Worm (Caenorhabditis elegans) whole organism, young adult: ENCODE measurements around the gene ceh-28.

Experiments
- B0035.1 ChIP-seq: sonication (generic microtip); optimal IDR thresholded peaks from 2 replicates; lab custom pipeline; 2016; ENCODE audit warnings: missing genetic modification characterization, mild to moderate bottlenecking, missing compliant biosample characterization, missing genotype, missing genetic modification reagents
- C06A6.2 ChIP-seq: fragments of 200-800 bp; sonication (Bioruptor generic); conservative IDR thresholded peaks from 2 replicates; pipeline ENCODE4 v1.3.6; 2022; ENCODE audit warnings: missing genetic modification characterization, missing compliant biosample characterization
- D2030.7 ChIP-seq: fragments of 200-800 bp; sonication (Bioruptor generic); IDR thresholded peaks from 2 replicates; pipeline ENCODE4 v1.3.6; 2022; ENCODE audit warnings: missing genetic modification reagents, missing genetic modification characterization, missing compliant biosample characterization
- F22D6.2 ChIP-seq: sonication (generic microtip); optimal IDR thresholded peaks from 2 replicates; lab custom pipeline; 2016; ENCODE audit warnings: mild to moderate bottlenecking, missing genetic modification characterization, missing compliant biosample characterization
- K11D2.4 ChIP-seq: fragments of 200-800 bp; sonication (Bioruptor generic); IDR thresholded peaks from 2 replicates; pipeline ENCODE4 v1.3.6; 2022; ENCODE audit warnings: missing genetic modification reagents, missing genetic modification characterization, missing compliant biosample characterization
- K12H6.12 ChIP-seq: fragments of 200-800 bp; sonication (Bioruptor generic); optimal IDR thresholded peaks from 2 replicates; lab custom pipeline; 2018; ENCODE audit warnings: mild to moderate bottlenecking, missing genetic modification characterization, missing compliant biosample characterization
- T07F8.4 ChIP-seq: sonication (generic microtip); optimal IDR thresholded peaks from 2 replicates; lab custom pipeline; 2016; ENCODE audit warnings: mild to moderate bottlenecking, missing genetic modification characterization, moderate library complexity, missing compliant biosample characterization
- Y53G8AR.9 ChIP-seq: fragments of 200-800 bp; sonication (Bioruptor generic); conservative IDR thresholded peaks from 2 replicates; pipeline ENCODE4 v1.3.6; 2022; ENCODE audit warnings: missing genetic modification reagents, missing genetic modification characterization, missing compliant biosample characterization
- Y79H2A.3 ChIP-seq: fragments of 200-800 bp; sonication (Bioruptor generic); conservative IDR thresholded peaks from 2 replicates; pipeline ENCODE4 v1.3.6; 2022; ENCODE audit warnings: missing genetic modification reagents, missing genetic modification characterization, missing compliant biosample characterization
- Y95B8A.8 ChIP-seq: fragments of 200-800 bp; sonication (Bioruptor generic); IDR thresholded peaks from 2 replicates; pipeline ENCODE4 v1.3.6; 2022; ENCODE audit warnings: missing genetic modification reagents, missing genetic modification characterization, missing compliant biosample characterization
- ama-1 ChIP-seq, 3 experiments: fragments of 150-350 bp in 1 of 3; sonication (generic microtip) in 2 of 3; optimal IDR thresholded peaks; 2 replicates each; lab custom pipeline; 2014 to 2018; ENCODE audit warnings: missing biosample characterization in 2 of 3, missing genetic modification characterization in 2 of 3, missing genetic modification reagents in 2 of 3
- aptf-3 ChIP-seq: fragments of 200-800 bp; sonication (Bioruptor generic); IDR thresholded peaks from 2 replicates; pipeline ENCODE4 v1.3.6; 2022; ENCODE audit warnings: missing genetic modification characterization, missing compliant biosample characterization
- attf-5 ChIP-seq: fragments of 200-800 bp; sonication (Bioruptor generic); optimal IDR thresholded peaks from 2 replicates; lab custom pipeline; 2018; ENCODE audit warnings: mild to moderate bottlenecking, missing genetic modification characterization, missing compliant biosample characterization
- cebp-1 ChIP-seq, 2 experiments: fragments of 200-800 bp in 1 of 2; sonication (Bioruptor generic) in 1 of 2; sonication (generic microtip) in 1 of 2; IDR thresholded peaks in 1 of 2; optimal IDR thresholded peaks in 1 of 2; 2 replicates each; pipeline versions ENCODE4 v1.3.6 to Lab custom; 2017 to 2022; ENCODE audit warnings: missing compliant biosample characterization in 2 of 2, missing genetic modification characterization in 2 of 2, mild to moderate bottlenecking in 1 of 2, missing genetic modification reagents in 1 of 2, moderate library complexity in 1 of 2
- ceh-27 ChIP-seq: fragments of 200-800 bp; sonication (Bioruptor generic); optimal IDR thresholded peaks from 2 replicates; lab custom pipeline; 2018; ENCODE audit warnings: mild to moderate bottlenecking, missing genetic modification characterization, moderate library complexity, missing compliant biosample characterization
- ceh-58 ChIP-seq: fragments of 200-800 bp; sonication (Bioruptor generic); IDR thresholded peaks from 2 replicates; pipeline ENCODE4 v1.3.6; 2022; ENCODE audit warnings: missing genetic modification characterization, missing compliant biosample characterization
- dox-1 ChIP-seq: fragments of 200-800 bp; sonication (Bioruptor generic); IDR thresholded peaks from 2 replicates; pipeline ENCODE4 v1.3.6; 2022; ENCODE audit warnings: missing genetic modification reagents, missing genetic modification characterization, missing compliant biosample characterization
- egl-18 ChIP-seq: fragments of 200-800 bp; sonication (Bioruptor generic); IDR thresholded peaks from 2 replicates; pipeline ENCODE4 v1.3.6; 2022; ENCODE audit warnings: missing genetic modification reagents, missing genetic modification characterization, missing compliant biosample characterization
- ekl-4 ChIP-seq: fragments of 200-800 bp; sonication (Bioruptor generic); IDR thresholded peaks from 2 replicates; pipeline ENCODE4 v1.3.6; 2022; ENCODE audit warnings: missing genetic modification reagents, missing genetic modification characterization, missing compliant biosample characterization
- ets-4 ChIP-seq: fragments of 200-800 bp; sonication (Bioruptor generic); optimal IDR thresholded peaks from 2 replicates; lab custom pipeline; 2018; ENCODE audit warnings: mild to moderate bottlenecking, missing genetic modification characterization, missing compliant biosample characterization
- hmg-1.2 ChIP-seq: fragments of 200-800 bp; sonication (Bioruptor generic); IDR thresholded peaks from 2 replicates; pipeline ENCODE4 v1.3.6; 2022; ENCODE audit warnings: missing genetic modification reagents, missing genetic modification characterization, missing compliant biosample characterization
- let-526 ChIP-seq: fragments of 200-800 bp; sonication (Bioruptor generic); IDR thresholded peaks from 2 replicates; pipeline ENCODE4 v1.3.6; 2022; ENCODE audit warnings: missing genetic modification reagents, missing genetic modification characterization, missing compliant biosample characterization
- let-607 ChIP-seq, 2 experiments: fragments of 200-800 bp in 1 of 2; sonication (Bioruptor generic) in 1 of 2; sonication (generic microtip) in 1 of 2; optimal IDR thresholded peaks; 2 replicates each; lab custom pipeline; 2016 to 2018; ENCODE audit warnings: mild to moderate bottlenecking in 2 of 2, missing compliant biosample characterization in 2 of 2, missing genetic modification characterization in 2 of 2, moderate library complexity in 2 of 2, missing genotype in 1 of 2
- lin-40 ChIP-seq: sonication (generic microtip); optimal IDR thresholded peaks from 2 replicates; lab custom pipeline; 2016; ENCODE audit warnings: missing genetic modification characterization, mild to moderate bottlenecking, missing compliant biosample characterization, missing genotype, missing genetic modification reagents
- lin-54 ChIP-seq: fragments of 200-800 bp; sonication (Bioruptor generic); optimal IDR thresholded peaks from 2 replicates; lab custom pipeline; 2018; ENCODE audit warnings: mild to moderate bottlenecking, missing genetic modification characterization, missing compliant biosample characterization
- lir-1 ChIP-seq: fragments of 200-800 bp; sonication (Bioruptor generic); conservative IDR thresholded peaks from 2 replicates; pipeline ENCODE4 v1.3.6; 2022; ENCODE audit warnings: missing genetic modification reagents, missing genetic modification characterization, missing compliant biosample characterization
- lsl-1 ChIP-seq: fragments of 200-800 bp; sonication (Bioruptor generic); optimal IDR thresholded peaks from 2 replicates; lab custom pipeline; 2018; ENCODE audit warnings: mild to moderate bottlenecking, missing genetic modification characterization, moderate library complexity, missing compliant biosample characterization
- lsy-27 ChIP-seq: sonication (generic microtip); optimal IDR thresholded peaks from 2 replicates; lab custom pipeline; 2017; ENCODE audit warnings: missing genetic modification characterization, mild to moderate bottlenecking, missing compliant biosample characterization, antibody characterized with exemption, missing genotype, borderline replicate concordance; ENCODE audit not compliant: insufficient read depth
- madf-10 ChIP-seq: sonication (generic microtip); optimal IDR thresholded peaks from 2 replicates; lab custom pipeline; 2016; ENCODE audit warnings: mild to moderate bottlenecking, missing genetic modification characterization, missing compliant biosample characterization
- madf-3 ChIP-seq: fragments of 200-800 bp; sonication (Bioruptor generic); IDR thresholded peaks from 2 replicates; pipeline ENCODE4 v1.3.6; 2022; ENCODE audit warnings: missing genetic modification reagents, missing genetic modification characterization, missing compliant biosample characterization
- madf-6 ChIP-seq: fragments of 200-800 bp; sonication (Bioruptor generic); IDR thresholded peaks from 2 replicates; pipeline ENCODE4 v1.3.6; 2022; ENCODE audit warnings: missing genetic modification reagents, missing genetic modification characterization, missing compliant biosample characterization
- nfya-1 ChIP-seq: sonication (generic microtip); optimal IDR thresholded peaks from 2 replicates; lab custom pipeline; 2017; ENCODE audit warnings: antibody characterized with exemption, missing compliant biosample characterization, missing genetic modification characterization, borderline replicate concordance; ENCODE audit not compliant: insufficient read depth
- nhr-90 ChIP-seq: sonication (generic microtip); optimal IDR thresholded peaks from 2 replicates; lab custom pipeline; 2016; ENCODE audit warnings: missing genotype, mild to moderate bottlenecking, missing genetic modification characterization, missing compliant biosample characterization
- rcor-1 ChIP-seq: fragments of 200-800 bp; sonication (Bioruptor generic); IDR thresholded peaks from 2 replicates; pipeline ENCODE4 v1.3.6; 2022; ENCODE audit warnings: missing genetic modification reagents, missing genetic modification characterization, missing compliant biosample characterization
- repo-1 ChIP-seq: sonication (generic microtip); optimal IDR thresholded peaks from 2 replicates; lab custom pipeline; 2017; ENCODE audit warnings: mild to moderate bottlenecking, missing genetic modification characterization, missing compliant biosample characterization
- sdz-38 ChIP-seq: sonication (generic microtip); optimal IDR thresholded peaks from 2 replicates; lab custom pipeline; 2016; ENCODE audit warnings: missing genotype, missing genetic modification characterization, missing compliant biosample characterization
- sea-2 ChIP-seq: fragments of 200-800 bp; sonication (Bioruptor generic); IDR thresholded peaks from 2 replicates; pipeline ENCODE4 v1.3.6; 2022; ENCODE audit warnings: missing genetic modification characterization, missing compliant biosample characterization
- snpc-4 ChIP-seq, 5 experiments: fragments of 150-350 bp in 1 of 5; sonication (generic microtip) in 4 of 5; optimal IDR thresholded peaks; 2 replicates each; lab custom pipeline; 2014 to 2018; ENCODE audit warnings: missing genetic modification characterization in 5 of 5, missing biosample characterization in 3 of 5, antibody characterized with exemption in 2 of 5, mild to moderate bottlenecking in 2 of 5, missing compliant biosample characterization in 2 of 5, missing genotype in 2 of 5, moderate library complexity in 2 of 5, missing genetic modification reagents in 1 of 5
- somi-1 ChIP-seq: fragments of 200-800 bp; sonication (Bioruptor generic); optimal IDR thresholded peaks from 2 replicates; lab custom pipeline; 2018; ENCODE audit warnings: mild to moderate bottlenecking, missing genetic modification characterization, missing compliant biosample characterization
- tbx-9 ChIP-seq: sonication (generic microtip); optimal IDR thresholded peaks from 2 replicates; lab custom pipeline; 2016; ENCODE audit warnings: borderline replicate concordance, missing genetic modification characterization, inconsistent platforms, missing compliant biosample characterization
- xnd-1 ChIP-seq: sonication (generic microtip); optimal IDR thresholded peaks from 2 replicates; lab custom pipeline; 2016; ENCODE audit warnings: missing genotype, missing genetic modification reagents, missing genetic modification characterization, missing compliant biosample characterization
- zfh-2 ChIP-seq: fragments of 200-800 bp; sonication (Bioruptor generic); conservative IDR thresholded peaks from 2 replicates; pipeline ENCODE4 v1.3.6; 2022; ENCODE audit warnings: missing genetic modification reagents, missing genetic modification characterization, missing compliant biosample characterization
- ztf-18 ChIP-seq: sonication (generic microtip); optimal IDR thresholded peaks from 2 replicates; lab custom pipeline; 2016; ENCODE audit warnings: missing genotype, mild to moderate bottlenecking, missing genetic modification characterization, missing compliant biosample characterization
- ztf-22 ChIP-seq: fragments of 200-800 bp; sonication (Bioruptor generic); optimal IDR thresholded peaks from 2 replicates; lab custom pipeline; 2018; ENCODE audit warnings: mild to moderate bottlenecking, missing genetic modification characterization, moderate library complexity, missing compliant biosample characterization
- ztf-26 ChIP-seq: sonication (generic microtip); optimal IDR thresholded peaks from 2 replicates; lab custom pipeline; 2017; ENCODE audit warnings: missing genetic modification characterization, missing compliant biosample characterization
- ztf-3 ChIP-seq: fragments of 200-800 bp; sonication (Bioruptor generic); optimal IDR thresholded peaks from 2 replicates; lab custom pipeline; 2018; ENCODE audit warnings: mild to moderate bottlenecking, missing genetic modification characterization, missing compliant biosample characterization

ceh-28 gene

ce11 chrX:13104966-13105365 lies 30.5 kb downstream of the ceh-28 start, which contains the start of gene F17H10.1:
F17H10.1 (plus strand) TSS chrX:13105241.
- TF ChIP-seq dox-1 (peak; percentile 75), rcor-1 (peak; percentile 51), ets-4 (GFP tag; lab: Kevin White, UChicago) (peak; percentile 95), sdz-38 (tag; lab: Kevin White, UChicago) (no peak), F22D6.2 (tag; lab: Kevin White, UChicago) (peak; percentile 80), cebp-1 (GFP tag; IDR thresholded peaks at IDR 0.05; lab: Robert Waterston, UW) (0 out of 2 replicates have a peak, but pooled peaks have one; percentile 44), cebp-1 (tag; optimal IDR thresholded peaks at IDR 0.05; lab: Kevin White, UChicago) (peak; percentile 82), let-526 (GFP tag; lab: Robert Waterston, UW) (peak; percentile 86; the same call in 1 of the 2 replicates), lsy-27 (no peak), B0035.1 (tag; lab: Kevin White, UChicago) (peak; percentile 64), ztf-22 (GFP tag; lab: Kevin White, UChicago) (peak; percentile 68), madf-3 (GFP tag; lab: Robert Waterston, UW) (no peak), K11D2.4 (GFP tag; lab: Robert Waterston, UW) (peak; percentile 91), somi-1 (GFP tag; lab: Kevin White, UChicago) (peak; percentile 94), C06A6.2 (peak; percentile 68), lir-1 (GFP tag; lab: Robert Waterston, UW) (peak; percentile 64), madf-6 (GFP tag; lab: Robert Waterston, UW) (peak; percentile 36), ztf-26 (tag; lab: Kevin White, UChicago) (peak; percentile 91), lin-40 (tag; lab: Kevin White, UChicago) (peak; percentile 82), ztf-18 (tag; lab: Kevin White, UChicago) (peak; percentile 40), tbx-9 (no peak), aptf-3 (GFP tag; lab: Robert Waterston, UW) (no peak), egl-18 (no peak), lin-54 (GFP tag; lab: Kevin White, UChicago) (peak; percentile 39), nfya-1 (tag; lab: Kevin White, UChicago) (no peak), madf-10 (peak; percentile 68), Y95B8A.8 (0 out of 2 replicates have a peak, but pooled peaks have one; percentile 37), nhr-90 (tag; lab: Kevin White, UChicago) (peak; percentile 48), attf-5 (GFP tag; lab: Kevin White, UChicago) (peak; percentile 31), hmg-1.2 (GFP tag; lab: Robert Waterston, UW) (peak; percentile 47), T07F8.4 (no peak), D2030.7 (GFP tag; lab: Robert Waterston, UW) (no peak), ceh-58 (GFP tag; lab: Robert Waterston, UW) (no peak), ceh-27 (peak; percentile 68), sea-2 (GFP tag; lab: Robert Waterston, UW) (0 out of 2 replicates have a peak, but pooled peaks have one; percentile 75), ztf-3 (GFP tag; lab: Kevin White, UChicago) (peak; percentile 43), K12H6.12 (tag; lab: Kevin White, UChicago) (peak; percentile 63), repo-1 (tag; lab: Kevin White, UChicago) (peak; percentile 66), lsl-1 (GFP tag; lab: Kevin White, UChicago) (no peak), xnd-1 (no peak), snpc-4 (GFP tag; optimal IDR thresholded peaks at IDR 0.05; lab: Kevin White, UChicago) (no peak), snpc-4 (tag; optimal IDR thresholded peaks at IDR 0.05; lab: Kevin White, UChicago) (peak in 2 of 4 experiments; percentile 9 to 36), ama-1 (optimal IDR thresholded peaks at IDR 0.05; lab: Kevin White, UChicago) (peak; percentile 36), ama-1 (GFP tag; optimal IDR thresholded peaks at IDR 0.05; lab: Kevin White, UChicago) (no peak), Y79H2A.3 (GFP tag; lab: Robert Waterston, UW) (no peak), ekl-4 (GFP tag; lab: Robert Waterston, UW) (peak; percentile 54), let-607 (tag; optimal IDR thresholded peaks at IDR 0.05; lab: Kevin White, UChicago) (peak in 1 of 2 experiments; percentile 76), Y53G8AR.9 (GFP tag; lab: Robert Waterston, UW) (no peak; the same call in 1 of the 2 replicates), zfh-2 (GFP tag; lab: Robert Waterston, UW) (no peak; the same call in 1 of the 2 replicates)
